Worm (Caenorhabditis elegans) whole organism, L4 larva: ENCODE results near the gene ver-1.
A peak's percentile ranks its signal among the peaks of the same experiment; 100 is the strongest.

ENCODE experiments used
- F44E2.7 ChIP-seq: fragments of 200-800 bp; sonication (Bioruptor generic); IDR thresholded peaks from 2 replicates; pipeline ENCODE4 v2.1.2; 2022; ENCODE audit warnings: missing genetic modification characterization, missing compliant biosample characterization
- Y48G9A.11 ChIP-seq: fragments of 200-800 bp; sonication (Bioruptor generic); IDR thresholded peaks from 2 replicates; pipeline ENCODE4 v1.3.6; 2022; ENCODE audit warnings: missing genetic modification reagents, missing genetic modification characterization, missing compliant biosample characterization
- ZK337.2 ChIP-seq: fragments of 200-800 bp; sonication (Bioruptor generic); IDR thresholded peaks from 2 replicates; pipeline ENCODE4 v1.3.6; 2022; ENCODE audit warnings: missing genetic modification reagents, missing genetic modification characterization, missing compliant biosample characterization
- ZK546.5 ChIP-seq, 2 experiments: sonication (generic microtip); optimal IDR thresholded peaks; 2 replicates each; lab custom pipeline; 2017; ENCODE audit warnings: missing biosample characterization in 2 of 2, missing genetic modification characterization in 2 of 2
- aha-1 ChIP-seq: fragments of 150-350 bp; peaks from one replicate; lab custom pipeline; 2014; ENCODE audit warnings: missing biosample characterization, missing genetic modification characterization
- aly-2 ChIP-seq: sonication (generic microtip); optimal IDR thresholded peaks from 2 replicates; lab custom pipeline; 2018; ENCODE audit warnings: missing biosample characterization, missing genetic modification characterization
- arid-1 ChIP-seq: fragments of 200-800 bp; sonication (Bioruptor generic); conservative IDR thresholded peaks from 2 replicates; pipeline ENCODE4 v1.3.6; 2022; ENCODE audit warnings: missing genetic modification reagents, missing genetic modification characterization, missing compliant biosample characterization
- attf-4 ChIP-seq: sonication (generic microtip); optimal IDR thresholded peaks from 3 replicates; lab custom pipeline; 2017; ENCODE audit warnings: missing biosample characterization, missing genetic modification characterization
- ceh-20 ChIP-seq: fragments of 200-800 bp; sonication (Bioruptor generic); IDR thresholded peaks from 2 replicates; pipeline ENCODE4 v1.3.6; 2022; ENCODE audit warnings: missing genetic modification reagents, missing genetic modification characterization, missing compliant biosample characterization
- ceh-28 ChIP-seq: fragments of 150-350 bp; optimal IDR thresholded peaks from 2 replicates; lab custom pipeline; 2014; ENCODE audit warnings: missing biosample characterization, missing genetic modification reagents, missing genetic modification characterization
- ceh-32 ChIP-seq: sonication (generic microtip); optimal IDR thresholded peaks from 2 replicates; lab custom pipeline; 2016; ENCODE audit warnings: mild to moderate bottlenecking, missing genetic modification characterization, missing compliant biosample characterization; ENCODE audit not compliant: poor library complexity
- ceh-44 ChIP-seq: fragments of 200-800 bp; sonication (Bioruptor generic); IDR thresholded peaks from 2 replicates; pipeline ENCODE4 v1.3.6; 2022; ENCODE audit warnings: missing genetic modification reagents, missing genetic modification characterization, missing compliant biosample characterization
- ces-1 ChIP-seq: fragments of 150-350 bp; sonication (generic microtip); optimal IDR thresholded peaks from 4 replicates; lab custom pipeline; 2014; ENCODE audit warnings: missing biosample characterization, missing genetic modification reagents, missing genetic modification characterization
- cey-2 ChIP-seq: sonication (generic microtip); optimal IDR thresholded peaks from 3 replicates; lab custom pipeline; 2017; ENCODE audit warnings: missing genetic modification characterization, mild to moderate bottlenecking, missing compliant biosample characterization, antibody characterized with exemption, borderline replicate concordance; ENCODE audit not compliant: insufficient read depth
- ctbp-1 ChIP-seq: fragments of 200-800 bp; sonication (Bioruptor generic); IDR thresholded peaks from 2 replicates; pipeline ENCODE4 v1.3.6; 2022; ENCODE audit warnings: missing genetic modification reagents, missing genetic modification characterization, missing compliant biosample characterization
- daf-12 ChIP-seq: fragments of 150-350 bp; optimal IDR thresholded peaks from 2 replicates; lab custom pipeline; 2014; ENCODE audit warnings: missing biosample characterization, missing genetic modification reagents, missing genetic modification characterization
- daf-19 ChIP-seq: fragments of 200-800 bp; sonication (Bioruptor generic); conservative IDR thresholded peaks from 2 replicates; pipeline ENCODE4 v1.3.6; 2022; ENCODE audit warnings: missing genetic modification characterization, missing compliant biosample characterization
- daf-8 ChIP-seq: fragments of 200-800 bp; sonication (Bioruptor generic); IDR thresholded peaks from 2 replicates; pipeline ENCODE4 v1.3.6; 2022; ENCODE audit warnings: missing genetic modification characterization, missing compliant biosample characterization
- duxl-1 ChIP-seq: sonication (generic microtip); optimal IDR thresholded peaks from 2 replicates; lab custom pipeline; 2016; ENCODE audit warnings: mild to moderate bottlenecking, missing genetic modification characterization, moderate library complexity, missing compliant biosample characterization; ENCODE audit not compliant: poor library complexity
- egl-43 ChIP-seq: fragments of 200-800 bp; sonication (Bioruptor generic); IDR thresholded peaks from 2 replicates; pipeline ENCODE4 v1.3.6; 2022; ENCODE audit warnings: missing genetic modification reagents, missing genetic modification characterization, missing compliant biosample characterization
- fkh-10 ChIP-seq: fragments of 150-350 bp; optimal IDR thresholded peaks from 2 replicates; lab custom pipeline; 2014; ENCODE audit warnings: missing biosample characterization, missing genetic modification reagents, missing genetic modification characterization
- gei-8 ChIP-seq: fragments of 200-800 bp; sonication (Bioruptor generic); optimal IDR thresholded peaks from 2 replicates; lab custom pipeline; 2018; ENCODE audit warnings: mild to moderate bottlenecking, missing genetic modification characterization, missing compliant biosample characterization
- hlh-11 ChIP-seq: fragments of 200-800 bp; sonication (Bioruptor generic); optimal IDR thresholded peaks from 2 replicates; lab custom pipeline; 2018; ENCODE audit warnings: mild to moderate bottlenecking, missing genetic modification characterization, missing compliant biosample characterization
- hmg-1.1 ChIP-seq: fragments of 200-800 bp; sonication (Bioruptor generic); IDR thresholded peaks from 2 replicates; pipeline ENCODE4 v1.3.6; 2022; ENCODE audit warnings: missing genetic modification reagents, missing genetic modification characterization, missing compliant biosample characterization
- lim-7 ChIP-seq: fragments of 200-800 bp; sonication (Bioruptor generic); IDR thresholded peaks from 2 replicates; pipeline ENCODE4 v1.3.6; 2022; ENCODE audit warnings: missing genetic modification characterization, missing compliant biosample characterization
- lsy-2 ChIP-seq, 2 experiments: fragments of 150-350 bp in 1 of 2; sonication (generic microtip) in 1 of 2; optimal IDR thresholded peaks; 2 replicates each; lab custom pipeline; 2014 to 2017; ENCODE audit warnings: missing biosample characterization in 2 of 2, missing genetic modification characterization in 2 of 2
- mdl-1 ChIP-seq, 2 experiments: fragments of 150-350 bp in 1 of 2; sonication (generic microtip) in 1 of 2; optimal IDR thresholded peaks; 2 replicates each; lab custom pipeline; 2014 to 2017; ENCODE audit warnings: missing biosample characterization in 2 of 2, missing genetic modification characterization in 2 of 2
- mxl-2 ChIP-seq: fragments of 200-800 bp; sonication (Bioruptor generic); conservative IDR thresholded peaks from 2 replicates; pipeline ENCODE4 v1.3.6; 2022; ENCODE audit warnings: missing genetic modification reagents, missing genetic modification characterization, missing compliant biosample characterization
- mxl-3 ChIP-seq: fragments of 200-800 bp; sonication (Bioruptor generic); optimal IDR thresholded peaks from 2 replicates; lab custom pipeline; 2018; ENCODE audit warnings: mild to moderate bottlenecking, missing genetic modification characterization, missing compliant biosample characterization
- nhr-10 ChIP-seq: fragments of 150-350 bp; optimal IDR thresholded peaks from 2 replicates; lab custom pipeline; 2014; ENCODE audit warnings: missing biosample characterization, missing genetic modification characterization
- nhr-102 ChIP-seq: sonication (generic microtip); optimal IDR thresholded peaks from 2 replicates; lab custom pipeline; 2016; ENCODE audit warnings: mild to moderate bottlenecking, missing genetic modification characterization, moderate library complexity, missing compliant biosample characterization
- nhr-11 ChIP-seq: fragments of 150-350 bp; optimal IDR thresholded peaks from 2 replicates; lab custom pipeline; 2014; ENCODE audit warnings: missing biosample characterization, missing genetic modification characterization
- nhr-28 ChIP-seq: fragments of 150-350 bp; optimal IDR thresholded peaks from 2 replicates; lab custom pipeline; 2014; ENCODE audit warnings: missing biosample characterization, missing genetic modification characterization
- nhr-41 ChIP-seq: fragments of 200-800 bp; sonication (Bioruptor generic); IDR thresholded peaks from 2 replicates; pipeline ENCODE4 v1.3.6; 2022; ENCODE audit warnings: missing genetic modification reagents, missing genetic modification characterization, missing compliant biosample characterization
- nhr-42 ChIP-seq: fragments of 200-800 bp; sonication (Bioruptor generic); IDR thresholded peaks from 2 replicates; pipeline ENCODE4 v1.3.6; 2022; ENCODE audit warnings: missing genetic modification characterization, missing compliant biosample characterization
- nhr-48 ChIP-seq: sonication (generic microtip); optimal IDR thresholded peaks from 2 replicates; lab custom pipeline; 2016; ENCODE audit warnings: mild to moderate bottlenecking, missing genetic modification characterization, missing compliant biosample characterization
- nhr-77 ChIP-seq: fragments of 150-350 bp; optimal IDR thresholded peaks from 2 replicates; lab custom pipeline; 2014; ENCODE audit warnings: missing biosample characterization, missing genetic modification characterization
- sdz-12 ChIP-seq: fragments of 200-800 bp; sonication (Bioruptor generic); optimal IDR thresholded peaks from 2 replicates; lab custom pipeline; 2018; ENCODE audit warnings: mild to moderate bottlenecking, missing genetic modification characterization, missing compliant biosample characterization
- set-16 ChIP-seq: fragments of 200-800 bp; sonication (Bioruptor generic); IDR thresholded peaks from 2 replicates; pipeline ENCODE4 v1.3.6; 2022; ENCODE audit warnings: missing genetic modification reagents, missing genetic modification characterization, missing compliant biosample characterization
- snpc-1.2 ChIP-seq: fragments of 200-800 bp; sonication (Bioruptor generic); IDR thresholded peaks from 2 replicates; pipeline ENCODE4 v1.3.6; 2022; ENCODE audit warnings: missing genetic modification reagents, missing genetic modification characterization, missing compliant biosample characterization
- spr-3 ChIP-seq: fragments of 200-800 bp; sonication (Bioruptor generic); optimal IDR thresholded peaks from 2 replicates; lab custom pipeline; 2018; ENCODE audit warnings: mild to moderate bottlenecking, missing genetic modification characterization, missing compliant biosample characterization
- unc-62 ChIP-seq, 3 experiments: fragments of 150-350 bp in 1 of 3; sonication (generic microtip); optimal IDR thresholded peaks in 2 of 3; peaks in 1 of 3; 1 replicate in 1 of 3; 2 replicates in 2 of 3; lab custom pipeline; 2014 to 2017; ENCODE audit warnings: missing biosample characterization in 3 of 3, missing genetic modification characterization in 3 of 3, missing genetic modification reagents in 3 of 3, missing genotype in 1 of 3
- vab-7 ChIP-seq: fragments of 200-800 bp; sonication (Bioruptor generic); IDR thresholded peaks from 2 replicates; pipeline ENCODE4 v1.3.6; 2022; ENCODE audit warnings: missing genetic modification reagents, missing genetic modification characterization, missing compliant biosample characterization
- zfp-3 ChIP-seq: fragments of 200-800 bp; sonication (Bioruptor generic); conservative IDR thresholded peaks from 2 replicates; pipeline ENCODE4 v1.3.6; 2022; ENCODE audit warnings: missing genetic modification reagents, missing genetic modification characterization, missing compliant biosample characterization
- zip-11 ChIP-seq: fragments of 200-800 bp; sonication (Bioruptor generic); IDR thresholded peaks from 2 replicates; pipeline ENCODE4 v1.3.6; 2022; ENCODE audit warnings: missing genetic modification characterization, missing compliant biosample characterization
- ztf-11 ChIP-seq: fragments of 150-350 bp; optimal IDR thresholded peaks from 2 replicates; lab custom pipeline; 2014; ENCODE audit warnings: missing biosample characterization, missing genetic modification characterization
- ztf-7 ChIP-seq: fragments of 150-350 bp; optimal IDR thresholded peaks from 2 replicates; lab custom pipeline; 2014; ENCODE audit warnings: missing biosample characterization, missing genetic modification characterization

The ver-1 gene

ce11 chrIII:149132-149531 is 7.5 kb upstream of the ver-1 start:
- TF ChIP-seq unc-62 (GFP tag; optimal IDR thresholded peaks at IDR 0.05 in 1 of 2; lab: Kevin White, UChicago): peak in 1 of 2 experiments; percentile 60
- TF ChIP-seq unc-62 (tag; optimal IDR thresholded peaks at IDR 0.05; lab: Kevin White, UChicago): no peak
- no peak for TF ChIP-seq fkh-10 (GFP tag; lab: Kevin White, UChicago)
- TF ChIP-seq hmg-1.1 (GFP tag; lab: Robert Waterston, UW): no peak
- TF ChIP-seq set-16 (GFP tag; lab: Robert Waterston, UW): no peak
- no peak for TF ChIP-seq aha-1 (tag; lab: Kevin White, UChicago)
- no peak for TF ChIP-seq gei-8 (GFP tag; lab: Kevin White, UChicago)
- TF ChIP-seq mdl-1 (tag; optimal IDR thresholded peaks at IDR 0.05; lab: Kevin White, UChicago): no peak

ce11 chrIII:151084-151483 is 5.5 kb upstream of the ver-1 start:
- TF ChIP-seq aly-2: no peak
- TF ChIP-seq set-16 (GFP tag; lab: Robert Waterston, UW): peak; percentile 81
- no peak for TF ChIP-seq daf-12
- TF ChIP-seq nhr-42 (GFP tag; lab: Robert Waterston, UW): no peak

- no peak for TF ChIP-seq ctbp-1 (GFP tag; lab: Robert Waterston, UW)
- TF ChIP-seq nhr-10 (tag; lab: Kevin White, UChicago): no peak
- TF ChIP-seq mdl-1 (tag; optimal IDR thresholded peaks at IDR 0.05; lab: Kevin White, UChicago): peak in 1 of 2 experiments; percentile 35
- no peak for TF ChIP-seq nhr-11 (tag; lab: Kevin White, UChicago)
- TF ChIP-seq Y48G9A.11: no peak
- TF ChIP-seq ceh-20: peak; percentile 64; the same call in 1 of the 2 replicates
- TF ChIP-seq mxl-3 (GFP tag; lab: Kevin White, UChicago): no peak
- TF ChIP-seq ceh-32 (tag; lab: Kevin White, UChicago): no peak
- TF ChIP-seq lim-7 (GFP tag; lab: Robert Waterston, UW): no peak
- TF ChIP-seq nhr-48 (tag; lab: Kevin White, UChicago): peak; percentile 1
- no peak for TF ChIP-seq snpc-1.2 (GFP tag; lab: Robert Waterston, UW)
- no peak for TF ChIP-seq sdz-12 (GFP tag; lab: Kevin White, UChicago)
- no peak for TF ChIP-seq aha-1 (tag; lab: Kevin White, UChicago)
- no peak for TF ChIP-seq aly-2
- no peak for TF ChIP-seq ceh-28 (tag; lab: Kevin White, UChicago)
- no peak for TF ChIP-seq fkh-10 (GFP tag; lab: Kevin White, UChicago)
- no peak for TF ChIP-seq mxl-2 (GFP tag; lab: Robert Waterston, UW)
- no peak for TF ChIP-seq ZK337.2 (GFP tag; lab: Robert Waterston, UW)
- TF ChIP-seq nhr-28 (tag; lab: Kevin White, UChicago): peak; percentile 99
- TF ChIP-seq cey-2: peak; percentile 86
- no peak for TF ChIP-seq nhr-102 (tag; lab: Kevin White, UChicago)
- no peak for TF ChIP-seq egl-43
- no peak for TF ChIP-seq F44E2.7 (GFP tag; lab: Robert Waterston, UW)
- TF ChIP-seq ztf-7 (tag; lab: Kevin White, UChicago): no peak
- no peak for TF ChIP-seq attf-4 (tag; lab: Kevin White, UChicago)
- no peak for TF ChIP-seq ZK546.5 (tag; optimal IDR thresholded peaks at IDR 0.05; lab: Kevin White, UChicago)
- no peak for TF ChIP-seq hmg-1.1 (GFP tag; lab: Robert Waterston, UW)
- peak; percentile 100 for TF ChIP-seq nhr-41
- TF ChIP-seq daf-19 (GFP tag; lab: Robert Waterston, UW): no peak
- no peak for TF ChIP-seq duxl-1 (tag; lab: Kevin White, UChicago)
- TF ChIP-seq zfp-3: no peak
- no peak for TF ChIP-seq ces-1 (GFP tag; lab: Kevin White, UChicago)
- TF ChIP-seq spr-3 (GFP tag; lab: Kevin White, UChicago): no peak
- TF ChIP-seq nhr-77 (tag; lab: Kevin White, UChicago): peak; percentile 94
- TF ChIP-seq ztf-11 (tag; lab: Kevin White, UChicago): no peak
- TF ChIP-seq arid-1 (GFP tag; lab: Robert Waterston, UW): no peak
- TF ChIP-seq ceh-44 (GFP tag; lab: Robert Waterston, UW): no peak
- TF ChIP-seq nhr-42 (GFP tag; lab: Robert Waterston, UW): no peak
- TF ChIP-seq daf-8 (GFP tag; lab: Robert Waterston, UW): no peak
- TF ChIP-seq vab-7 (GFP tag; lab: Robert Waterston, UW): no peak
- peak; percentile 92 for TF ChIP-seq hlh-11 (tag; lab: Kevin White, UChicago)
- no peak for TF ChIP-seq lsy-2 (tag; optimal IDR thresholded peaks at IDR 0.05; lab: Kevin White, UChicago)
- no peak for TF ChIP-seq zip-11 (GFP tag; lab: Robert Waterston, UW)
Observed at ce11 chrIII:154168-154567, 2.5 kb upstream of the ver-1 start.
